Fruit fly (Drosophila melanogaster) whole organism, embryonic: Measurements from ENCODE around the gene Tpr2.
A peak's percentile ranks its signal among the peaks of the same experiment; 100 is the strongest.

Experiments used
- Adf1 ChIP-seq: fragments of 200-800 bp; sonication (Bioruptor generic); IDR thresholded peaks from 2 replicates; pipeline ENCODE4 v1.3.6; 2022; ENCODE audit warnings: missing biosample characterization, missing genetic modification characterization
- Atf6 ChIP-seq: fragments of 200-800 bp; sonication (Bioruptor generic); IDR thresholded peaks from 2 replicates; pipeline ENCODE4 v1.3.6; 2022; ENCODE audit warnings: missing biosample characterization, missing genetic modification characterization
- Awh ChIP-seq: fragments of 200-800 bp; sonication (Bioruptor generic); IDR thresholded peaks from 2 replicates; pipeline ENCODE4, ENCODE4 v1.3.6; 2022; ENCODE audit warnings: missing biosample characterization, missing genetic modification characterization
- B-H2 ChIP-seq: fragments of 200-800 bp; sonication (Bioruptor generic); optimal IDR thresholded peaks from 2 replicates; lab custom pipeline; 2018; ENCODE audit warnings: missing biosample characterization, mild to moderate bottlenecking, missing genetic modification characterization
- BtbVII ChIP-seq: fragments of 200-800 bp; sonication (Bioruptor generic); optimal IDR thresholded peaks from 3 replicates; lab custom pipeline; 2017; ENCODE audit warnings: missing biosample characterization, mild to moderate bottlenecking, missing genetic modification characterization
- CG10565 ChIP-seq: fragments of 200-800 bp; sonication (Bioruptor generic); optimal IDR thresholded peaks from 3 replicates; lab custom pipeline; 2016; ENCODE audit warnings: missing biosample characterization, mild to moderate bottlenecking, missing genetic modification characterization
- CG11247 ChIP-seq: fragments of 200-800 bp; sonication (Bioruptor generic); IDR thresholded peaks from 2 replicates; pipeline ENCODE4 v1.3.6; 2022; ENCODE audit warnings: missing biosample characterization, missing genetic modification characterization
- CG11560 ChIP-seq: fragments of 200-800 bp; sonication (Bioruptor generic); IDR thresholded peaks from 3 replicates; pipeline ENCODE4 v1.3.6; 2022; ENCODE audit warnings: missing biosample characterization, missing genetic modification characterization
- CG1233 ChIP-seq: fragments of 200-800 bp; sonication (Bioruptor generic); optimal IDR thresholded peaks from 4 replicates; lab custom pipeline; 2018; ENCODE audit warnings: missing biosample characterization, mild to moderate bottlenecking, missing genetic modification characterization
- CG12769 ChIP-seq: fragments of 200-800 bp; sonication (Bioruptor generic); optimal IDR thresholded peaks from 2 replicates; lab custom pipeline; 2019; ENCODE audit warnings: missing biosample characterization, mild to moderate bottlenecking, missing genetic modification characterization, moderate library complexity
- CG13624 ChIP-seq: fragments of 200-800 bp; sonication (Bioruptor generic); optimal IDR thresholded peaks from 2 replicates; lab custom pipeline; 2016; ENCODE audit warnings: missing biosample characterization, missing genetic modification characterization
- CG13775 ChIP-seq: fragments of 200-800 bp; sonication (Bioruptor generic); optimal IDR thresholded peaks from 3 replicates; lab custom pipeline; 2017; ENCODE audit warnings: missing biosample characterization, mild to moderate bottlenecking, missing genetic modification characterization
- CG14710 ChIP-seq: fragments of 200-800 bp; sonication (Bioruptor generic); optimal IDR thresholded peaks from 3 replicates; lab custom pipeline; 2019; ENCODE audit warnings: missing biosample characterization, mild to moderate bottlenecking, missing genetic modification characterization, moderate library complexity
- CG15011 ChIP-seq: fragments of 200-800 bp; sonication (Bioruptor generic); optimal IDR thresholded peaks from 3 replicates; lab custom pipeline; 2018; ENCODE audit warnings: missing biosample characterization, mild to moderate bottlenecking, missing genetic modification characterization
- CG15479 ChIP-seq: fragments of 200-800 bp; sonication (Bioruptor generic); optimal IDR thresholded peaks from 3 replicates; lab custom pipeline; 2019; ENCODE audit warnings: missing biosample characterization, mild to moderate bottlenecking, missing genetic modification characterization, moderate library complexity
- CG17186 ChIP-seq: fragments of 200-800 bp; sonication (Bioruptor generic); optimal IDR thresholded peaks from 3 replicates; lab custom pipeline; 2017; ENCODE audit warnings: missing biosample characterization, missing genetic modification reagents, missing genetic modification characterization
- CG2116 ChIP-seq: fragments of 200-800 bp; sonication (Bioruptor generic); optimal IDR thresholded peaks from 3 replicates; lab custom pipeline; 2018; ENCODE audit warnings: missing biosample characterization, mild to moderate bottlenecking, missing genetic modification characterization
- CG2202 ChIP-seq: fragments of 200-800 bp; sonication (Bioruptor generic); optimal IDR thresholded peaks from 2 replicates; lab custom pipeline; 2018; ENCODE audit warnings: missing biosample characterization, mild to moderate bottlenecking, missing genetic modification characterization
- CG30020 ChIP-seq: fragments of 200-800 bp; optimal IDR thresholded peaks from 2 replicates; lab custom pipeline; 2019; ENCODE audit warnings: missing biosample characterization, mild to moderate bottlenecking, missing genetic modification characterization, moderate library complexity
- CG31388 ChIP-seq: fragments of 200-800 bp; sonication (Bioruptor generic); optimal IDR thresholded peaks from 2 replicates; lab custom pipeline; 2016; ENCODE audit warnings: missing biosample characterization, missing genetic modification characterization
- CG32532 ChIP-seq: fragments of 200-800 bp; sonication (Bioruptor generic); IDR thresholded peaks from 2 replicates; pipeline ENCODE4 v1.3.6; 2022; ENCODE audit warnings: missing biosample characterization, missing genetic modification characterization
- CG4328 ChIP-seq: fragments of 200-800 bp; sonication (Bioruptor generic); optimal IDR thresholded peaks from 3 replicates; lab custom pipeline; 2017; ENCODE audit warnings: missing biosample characterization, missing genetic modification reagents, missing genetic modification characterization
- CG4854 ChIP-seq: fragments of 200-800 bp; sonication (Bioruptor generic); optimal IDR thresholded peaks from 2 replicates; lab custom pipeline; 2016; ENCODE audit warnings: missing biosample characterization, missing genetic modification characterization, inconsistent platforms
- CG6254 ChIP-seq: fragments of 200-800 bp; sonication (Bioruptor generic); optimal IDR thresholded peaks from 3 replicates; lab custom pipeline; 2017; ENCODE audit warnings: mild to moderate bottlenecking, missing biosample characterization, missing genetic modification reagents, missing genetic modification characterization
- CG8359 ChIP-seq: fragments of 200-800 bp; sonication (Bioruptor generic); optimal IDR thresholded peaks from 2 replicates; lab custom pipeline; 2017; ENCODE audit warnings: missing biosample characterization, mild to moderate bottlenecking, missing genetic modification characterization, borderline replicate concordance
- CG9797 ChIP-seq: fragments of 200-800 bp; sonication (Bioruptor generic); optimal IDR thresholded peaks from 3 replicates; lab custom pipeline; 2018; ENCODE audit warnings: missing biosample characterization, mild to moderate bottlenecking, missing genetic modification characterization
- Camta ChIP-seq: fragments of 200-800 bp; sonication (Bioruptor generic); optimal IDR thresholded peaks from 2 replicates; lab custom pipeline; 2016; ENCODE audit warnings: missing biosample characterization, missing genetic modification characterization
- CrebB ChIP-seq: fragments of 200-800 bp; sonication (Bioruptor generic); optimal IDR thresholded peaks from 3 replicates; lab custom pipeline; 2018; ENCODE audit warnings: missing biosample characterization, mild to moderate bottlenecking, missing genetic modification characterization
- HLH54F ChIP-seq: fragments of 200-800 bp; sonication (Bioruptor generic); optimal IDR thresholded peaks from 3 replicates; lab custom pipeline; 2016; ENCODE audit warnings: missing biosample characterization, missing genetic modification characterization
- HLHmδ ChIP-seq: fragments of 200-800 bp; sonication (Bioruptor generic); optimal IDR thresholded peaks from 2 replicates; lab custom pipeline; 2018; ENCODE audit warnings: missing biosample characterization, mild to moderate bottlenecking, missing genetic modification characterization, moderate library complexity
- Kr ChIP-seq: fragments of 200-800 bp; sonication (Bioruptor generic); optimal IDR thresholded peaks from 2 replicates; lab custom pipeline; 2017; ENCODE audit warnings: missing biosample characterization, mild to moderate bottlenecking, missing genetic modification characterization
- MESR4 ChIP-seq: fragments of 200-800 bp; sonication (Bioruptor generic); optimal IDR thresholded peaks from 2 replicates; lab custom pipeline; 2018; ENCODE audit warnings: missing biosample characterization, mild to moderate bottlenecking, missing genetic modification characterization, moderate library complexity
- Usf ChIP-seq: fragments of 200-800 bp; sonication (Bioruptor generic); optimal IDR thresholded peaks from 2 replicates; lab custom pipeline; 2017; ENCODE audit warnings: missing genotype, missing biosample characterization, missing genetic modification characterization
- bab2 ChIP-seq: fragments of 200-800 bp; sonication (Bioruptor generic); optimal IDR thresholded peaks from 2 replicates; lab custom pipeline; 2016; ENCODE audit warnings: missing biosample characterization, missing genetic modification characterization
- chif ChIP-seq, 2 experiments: fragments of 200-800 bp; sonication (Bioruptor generic); optimal IDR thresholded peaks; 3 replicates each; lab custom pipeline; 2016; ENCODE audit warnings: missing biosample characterization in 2 of 2, missing genetic modification characterization in 2 of 2
- danr ChIP-seq: fragments of 200-800 bp; sonication (Bioruptor generic); IDR thresholded peaks from 2 replicates; pipeline ENCODE4 v1.3.6; 2022; ENCODE audit warnings: missing biosample characterization, missing genetic modification characterization
- en ChIP-seq: fragments of 200-800 bp; sonication (Bioruptor generic); optimal IDR thresholded peaks from 2 replicates; lab custom pipeline; 2016; ENCODE audit warnings: missing biosample characterization, missing genetic modification characterization
- ewg ChIP-seq: fragments of 200-800 bp; sonication (Bioruptor generic); optimal IDR thresholded peaks from 3 replicates; lab custom pipeline; 2017; ENCODE audit warnings: mild to moderate bottlenecking, missing biosample characterization, missing genetic modification reagents, missing genetic modification characterization
- gro ChIP-seq: fragments of 200-800 bp; sonication (Bioruptor generic); optimal IDR thresholded peaks from 2 replicates; lab custom pipeline; 2016; ENCODE audit warnings: missing biosample characterization, missing genetic modification characterization
- gsb-n ChIP-seq: fragments of 200-800 bp; sonication (Bioruptor generic); optimal IDR thresholded peaks from 3 replicates; lab custom pipeline; 2018; ENCODE audit warnings: missing biosample characterization, mild to moderate bottlenecking, missing genetic modification characterization
- hb ChIP-seq: fragments of 200-800 bp; sonication (Bioruptor generic); IDR thresholded peaks from 3 replicates; pipeline ENCODE4 v1.3.6; 2022; ENCODE audit warnings: missing biosample characterization, missing genetic modification characterization; ENCODE audit not compliant: partially characterized antibody
- hbn ChIP-seq: fragments of 200-800 bp; sonication (Bioruptor generic); IDR thresholded peaks from 2 replicates; pipeline ENCODE4 v1.3.6; 2022; ENCODE audit warnings: missing biosample characterization, missing genetic modification characterization; ENCODE audit not compliant: partially characterized antibody
- kah ChIP-seq: fragments of 200-800 bp; sonication (Bioruptor generic); optimal IDR thresholded peaks from 2 replicates; lab custom pipeline; 2018; ENCODE audit warnings: missing biosample characterization, mild to moderate bottlenecking, missing genetic modification characterization
- luna ChIP-seq: fragments of 200-800 bp; sonication (Bioruptor generic); optimal IDR thresholded peaks from 2 replicates; lab custom pipeline; 2016; ENCODE audit warnings: missing biosample characterization, missing genetic modification characterization
- pum ChIP-seq: fragments of 200-800 bp; sonication (Bioruptor generic); optimal IDR thresholded peaks from 2 replicates; lab custom pipeline; 2016; ENCODE audit warnings: missing biosample characterization, missing genetic modification characterization
- sc ChIP-seq, 3 experiments: fragments of >200 bp in 2 of 3; fragments of 200-800 bp in 1 of 3; sonication (Bioruptor generic) in 1 of 3; optimal IDR thresholded peaks; 2 replicates in 2 of 3; 3 replicates in 1 of 3; lab custom pipeline; 2017; ENCODE audit warnings: mild to moderate bottlenecking in 1 of 3, missing biosample characterization in 1 of 3, missing genetic modification characterization in 1 of 3, missing genetic modification reagents in 1 of 3
- sim ChIP-seq: fragments of 200-800 bp; sonication (Bioruptor generic); IDR thresholded peaks from 2 replicates; pipeline ENCODE4 v1.3.6; 2022; ENCODE audit warnings: missing biosample characterization, missing genetic modification characterization
- tgo ChIP-seq: fragments of 200-800 bp; sonication (Bioruptor generic); IDR thresholded peaks from 3 replicates; pipeline ENCODE4 v1.3.6; 2022; ENCODE audit warnings: missing biosample characterization, missing genetic modification characterization
- yki ChIP-seq: fragments of >200 bp; optimal IDR thresholded peaks from 3 replicates; lab custom pipeline; 2018
- zen2 ChIP-seq: fragments of 200-800 bp; sonication (Bioruptor generic); IDR thresholded peaks from 3 replicates; pipeline ENCODE4 v1.3.6; 2022; ENCODE audit warnings: missing biosample characterization, missing genetic modification characterization; ENCODE audit not compliant: partially characterized antibody

Gene Tpr2

dm6 chr2L:16526015-16526518, 34.7 kb downstream of the Tpr2 start (continued):
- no peak for TF ChIP-seq MESR4
- TF ChIP-seq gsb-n (tag; lab: Kevin White, UChicago): peak; percentile 58
- TF ChIP-seq HLHmδ (GFP tag; lab: Kevin White, UChicago): no peak
- TF ChIP-seq Adf1 (GFP tag; lab: Robert Waterston, UW): peak; percentile 95
- TF ChIP-seq CG2202 (tag; lab: Kevin White, UChicago): peak; percentile 33
- peak; percentile 92 for TF ChIP-seq CG12769 (tag; lab: Kevin White, UChicago)
- peak; percentile 34 for TF ChIP-seq ewg (GFP tag; lab: Kevin White, UChicago)
- no peak for TF ChIP-seq luna
- TF ChIP-seq CrebB (tag; lab: Kevin White, UChicago): no peak
- TF ChIP-seq Usf (GFP tag; lab: Kevin White, UChicago): no peak
- no peak for TF ChIP-seq zen2
- TF ChIP-seq Camta (GFP tag; lab: Kevin White, UChicago): no peak
- no peak for TF ChIP-seq CG1233 (GFP tag; lab: Kevin White, UChicago)
- no peak for TF ChIP-seq CG10565 (GFP tag; lab: Kevin White, UChicago)
- no peak for TF ChIP-seq tgo (GFP tag; lab: Robert Waterston, UW)
- TF ChIP-seq kah (GFP tag; lab: Kevin White, UChicago): peak; percentile 43
- no peak for TF ChIP-seq hb (GFP tag; lab: Robert Waterston, UW)
- TF ChIP-seq CG15011: no peak
- no peak for TF ChIP-seq CG13775 (GFP tag; lab: Kevin White, UChicago)
- TF ChIP-seq sc (optimal IDR thresholded peaks at IDR 0.05; lab: Kevin White, UChicago): no peak
- no peak for TF ChIP-seq sc (GFP tag; optimal IDR thresholded peaks at IDR 0.05; lab: Kevin White, UChicago)
- TF ChIP-seq B-H2 (GFP tag; lab: Kevin White, UChicago): peak; percentile 69
- no peak for TF ChIP-seq CG11247 (GFP tag; lab: Robert Waterston, UW)
- no peak for TF ChIP-seq hbn (GFP tag; lab: Robert Waterston, UW)
- no peak for TF ChIP-seq CG14710 (tag; lab: Kevin White, UChicago)
- TF ChIP-seq chif (GFP tag; optimal IDR thresholded peaks at IDR 0.05; lab: Kevin White, UChicago): no peak
- TF ChIP-seq CG15479 (GFP tag; lab: Kevin White, UChicago): no peak
- no peak for TF ChIP-seq CG9797 (GFP tag; lab: Kevin White, UChicago)
- TF ChIP-seq danr (GFP tag; lab: Robert Waterston, UW): no peak
- no peak for TF ChIP-seq CG17186 (GFP tag; lab: Kevin White, UChicago)
- no peak for TF ChIP-seq HLH54F (GFP tag; lab: Kevin White, UChicago)
- no peak for TF ChIP-seq CG11560 (tag; lab: Robert Waterston, UW)
- peak; percentile 38 for TF ChIP-seq CG6254
- no peak for TF ChIP-seq Kr (GFP tag; lab: Kevin White, UChicago)
- peak; percentile 80 for TF ChIP-seq gro (GFP tag; lab: Kevin White, UChicago)
- peak; percentile 73 for TF ChIP-seq BtbVII (GFP tag; lab: Kevin White, UChicago)
- TF ChIP-seq CG4328: peak; percentile 45
- no peak for TF ChIP-seq en (GFP tag; lab: Kevin White, UChicago)
- peak; percentile 88 for TF ChIP-seq CG13624
- peak; percentile 10 for TF ChIP-seq CG2116 (GFP tag; lab: Kevin White, UChicago)
- peak; percentile 58 for TF ChIP-seq CG32532 (GFP tag; lab: Robert Waterston, UW)
- peak; percentile 27 for TF ChIP-seq CG8359 (GFP tag; lab: Kevin White, UChicago)
- peak; percentile 68; the same call in 1 of the 2 replicates for TF ChIP-seq Atf6
- TF ChIP-seq pum (GFP tag; lab: Kevin White, UChicago): no peak
- TF ChIP-seq CG31388: no peak
- no peak for TF ChIP-seq sim (GFP tag; lab: Robert Waterston, UW)
- no peak for TF ChIP-seq Awh (GFP tag; lab: Robert Waterston, UW)
- no peak for TF ChIP-seq bab2
- TF ChIP-seq yki (lab: Kevin White, UChicago): peak; percentile 81
- no peak for TF ChIP-seq CG30020 (tag; lab: Kevin White, UChicago)
- no peak for TF ChIP-seq CG4854
